Fruit fly (Drosophila melanogaster) S2 (cell line): ENCODE data around the gene Trmt6.

Experiments used
- CG8478 ChIP-seq: fragments of >200 bp; optimal IDR thresholded peaks from 2 replicates; lab custom pipeline; 2018
- CTCF ChIP-seq, 2 experiments: fragments of >200 bp; optimal IDR thresholded peaks; 2 replicates each; lab custom pipeline; 2018

- TF ChIP-seq CG8478 (lab: Kevin White, UChicago) (no peak), CTCF (optimal IDR thresholded peaks at IDR 0.05; lab: Kevin White, UChicago) (no peak)
Observed at dm6 chr2L:6536044-6536581, 26.0 kb downstream of the Trmt6 start.
